Fruit fly (Drosophila melanogaster): ENCODE data around the gene Pep.

DNA sequence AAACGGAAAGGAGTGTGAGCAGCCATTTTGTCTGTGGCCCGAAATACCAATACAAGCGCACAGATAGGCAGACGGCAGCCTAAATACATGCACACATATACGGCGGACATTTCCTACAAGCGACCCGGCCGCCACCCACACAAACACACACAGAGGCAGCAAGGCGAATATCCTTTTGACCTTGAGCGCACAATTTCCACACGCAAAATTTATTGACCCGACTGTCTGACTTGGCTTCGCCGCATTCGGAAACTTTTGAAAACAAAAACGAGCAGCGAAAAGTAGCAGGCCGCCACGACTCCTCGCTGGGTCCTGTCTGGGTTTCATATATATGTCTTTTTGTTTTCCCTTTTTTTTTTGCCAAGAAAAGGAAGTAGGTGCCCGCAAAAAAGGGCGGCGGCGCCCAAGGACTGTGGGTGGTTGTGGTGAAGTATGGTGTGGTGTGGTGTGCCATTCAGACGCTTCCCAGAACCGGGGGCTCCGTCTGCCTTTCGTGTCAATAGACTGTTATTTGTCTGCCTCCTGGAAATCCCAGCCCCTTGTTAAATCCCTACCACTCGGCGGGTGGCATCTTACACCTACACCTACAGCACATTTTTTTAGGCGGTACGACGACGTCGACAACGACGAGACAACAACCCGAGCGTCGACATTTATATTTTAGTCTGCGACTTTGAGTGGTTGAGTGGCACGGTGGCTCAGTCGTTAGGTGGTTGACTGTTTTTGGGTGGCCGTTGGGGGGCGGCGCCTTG lies 48.9 kb downstream of the Pep start:
- no peak for TF ChIP-seq N (GFP tag; optimal IDR thresholded peaks at IDR 0.05)
- TF ChIP-seq Rel (GFP tag; optimal IDR thresholded peaks at IDR 0.05): no peak
- no peak for TF ChIP-seq Rel (tag; optimal IDR thresholded peaks at IDR 0.05)
- TF ChIP-seq tai (GFP tag; optimal IDR thresholded peaks at IDR 0.05): no peak
- no peak for TF ChIP-seq Hnf4 (GFP tag; optimal IDR thresholded peaks at IDR 0.05)
- no peak for TF ChIP-seq h (GFP tag; optimal IDR thresholded peaks at IDR 0.05)
- TF ChIP-seq usp (GFP tag; optimal IDR thresholded peaks at IDR 0.05): no peak
- TF ChIP-seq jim (GFP tag; optimal IDR thresholded peaks at IDR 0.05): no peak
- no peak for TF ChIP-seq foxo (GFP tag; optimal IDR thresholded peaks at IDR 0.05)
- TF ChIP-seq OdsH (GFP tag; optimal IDR thresholded peaks at IDR 0.05): no peak
- TF ChIP-seq pan (optimal IDR thresholded peaks at IDR 0.05): no peak
- TF ChIP-seq ey (GFP tag; optimal IDR thresholded peaks at IDR 0.05): no peak
